Worm (Caenorhabditis elegans) whole organism, late embryonic: ENCODE data around the gene F52E1.2.
"Not testable (repeated sequence)": the region's sequence is repeated elsewhere in the genome, so short reads cannot be mapped to it uniquely, and the experiment has no call there.

Source experiments
- T23F11.4 ChIP-seq: fragments of 200-800 bp; sonication (Bioruptor generic); optimal IDR thresholded peaks from 2 replicates; lab custom pipeline; 2018; ENCODE audit warnings: mild to moderate bottlenecking, missing genetic modification characterization, missing compliant biosample characterization
- Y22D7AL.16 ChIP-seq: sonication (generic microtip); optimal IDR thresholded peaks from 2 replicates; lab custom pipeline; 2016; ENCODE audit warnings: missing genetic modification characterization, missing compliant biosample characterization
- ama-1 ChIP-seq: fragments of 150-350 bp; optimal IDR thresholded peaks from 2 replicates; lab custom pipeline; 2014
- ceh-14 ChIP-seq: sonication (generic microtip); optimal IDR thresholded peaks from 2 replicates; lab custom pipeline; 2016; ENCODE audit warnings: missing genotype, missing genetic modification characterization, missing compliant biosample characterization
- ceh-18 ChIP-seq: sonication (generic microtip); optimal IDR thresholded peaks from 2 replicates; lab custom pipeline; 2016; ENCODE audit warnings: missing genetic modification characterization, missing compliant biosample characterization
- ceh-2 ChIP-seq: sonication (generic microtip); optimal IDR thresholded peaks from 2 replicates; lab custom pipeline; 2016; ENCODE audit warnings: missing genotype, missing genetic modification characterization, missing compliant biosample characterization
- ceh-22 ChIP-seq: sonication (generic microtip); optimal IDR thresholded peaks from 2 replicates; lab custom pipeline; 2017; ENCODE audit warnings: missing biosample characterization, missing genetic modification characterization
- ceh-30 ChIP-seq: fragments of 150-350 bp; optimal IDR thresholded peaks from 2 replicates; lab custom pipeline; 2014; ENCODE audit warnings: missing biosample characterization, missing genetic modification characterization
- ceh-31 ChIP-seq: sonication (generic microtip); optimal IDR thresholded peaks from 2 replicates; lab custom pipeline; 2016; ENCODE audit warnings: missing genetic modification characterization, missing compliant biosample characterization
- ceh-34 ChIP-seq: sonication (generic microtip); optimal IDR thresholded peaks from 2 replicates; lab custom pipeline; 2016; ENCODE audit warnings: mild to moderate bottlenecking, missing genetic modification characterization, missing compliant biosample characterization
- ceh-45 ChIP-seq: fragments of 200-800 bp; sonication (Bioruptor generic); IDR thresholded peaks from 2 replicates; pipeline ENCODE4 v1.3.6; 2022; ENCODE audit warnings: missing genetic modification reagents, missing genetic modification characterization, missing compliant biosample characterization
- ceh-48 ChIP-seq: sonication (generic microtip); optimal IDR thresholded peaks from 2 replicates; lab custom pipeline; 2016; ENCODE audit warnings: missing genetic modification characterization, inconsistent platforms, missing compliant biosample characterization
- che-1 ChIP-seq: sonication (generic microtip); optimal IDR thresholded peaks from 2 replicates; lab custom pipeline; 2016; ENCODE audit warnings: mild to moderate bottlenecking, missing genetic modification characterization, missing compliant biosample characterization
- elt-2 ChIP-seq: sonication (generic microtip); optimal IDR thresholded peaks from 2 replicates; lab custom pipeline; 2016; ENCODE audit warnings: missing genetic modification reagents, missing genetic modification characterization, missing compliant biosample characterization
- elt-4 ChIP-seq: sonication (generic microtip); optimal IDR thresholded peaks from 2 replicates; lab custom pipeline; 2016; ENCODE audit warnings: missing genetic modification characterization, missing compliant biosample characterization
- gmeb-2 ChIP-seq: sonication (generic microtip); optimal IDR thresholded peaks from 2 replicates; lab custom pipeline; 2016; ENCODE audit warnings: missing genetic modification characterization, inconsistent platforms, missing compliant biosample characterization
- hlh-8 ChIP-seq: sonication (generic microtip); optimal IDR thresholded peaks from 2 replicates; lab custom pipeline; 2016; ENCODE audit warnings: missing genotype, missing genetic modification characterization, missing compliant biosample characterization
- nfya-1 ChIP-seq: sonication (generic microtip); optimal IDR thresholded peaks from 2 replicates; lab custom pipeline; 2017; ENCODE audit warnings: missing genetic modification characterization, mild to moderate bottlenecking, missing compliant biosample characterization, antibody characterized with exemption, moderate library complexity
- nhr-11 ChIP-seq: fragments of 150-350 bp; optimal IDR thresholded peaks from 2 replicates; lab custom pipeline; 2014; ENCODE audit warnings: missing biosample characterization, missing genetic modification characterization
- pax-1 ChIP-seq: fragments of 150-350 bp; optimal IDR thresholded peaks from 2 replicates; lab custom pipeline; 2014; ENCODE audit warnings: missing biosample characterization, missing genetic modification characterization
- pha-4 ChIP-seq: fragments of 150-350 bp; optimal IDR thresholded peaks from 2 replicates; lab custom pipeline; 2018; ENCODE audit warnings: missing biosample characterization, missing genetic modification reagents, missing genetic modification characterization
- pros-1 ChIP-seq: fragments of 150-350 bp; optimal IDR thresholded peaks from 2 replicates; lab custom pipeline; 2014; ENCODE audit warnings: missing biosample characterization, missing genetic modification reagents, missing genetic modification characterization
- syd-9 ChIP-seq: sonication (generic microtip); optimal IDR thresholded peaks from 2 replicates; lab custom pipeline; 2016; ENCODE audit warnings: mild to moderate bottlenecking, missing genetic modification characterization, moderate library complexity, missing compliant biosample characterization
- ttx-3 ChIP-seq: sonication (generic microtip); optimal IDR thresholded peaks from 2 replicates; lab custom pipeline; 2016; ENCODE audit warnings: missing genetic modification reagents, missing genetic modification characterization, missing compliant biosample characterization
- unc-3 ChIP-seq, 2 experiments: fragments of 200-800 bp in 1 of 2; sonication (Bioruptor generic) in 1 of 2; sonication (generic microtip) in 1 of 2; conservative IDR thresholded peaks in 1 of 2; optimal IDR thresholded peaks in 1 of 2; 2 replicates each; pipeline versions ENCODE4 v1.3.6 to Lab custom; 2016 to 2022; ENCODE audit warnings: missing compliant biosample characterization in 2 of 2, missing genetic modification characterization in 2 of 2, missing genetic modification reagents in 1 of 2
- unc-42 ChIP-seq: sonication (generic microtip); optimal IDR thresholded peaks from 2 replicates; lab custom pipeline; 2016; ENCODE audit warnings: missing genotype, missing genetic modification characterization, missing compliant biosample characterization
- unc-55 ChIP-seq: sonication (generic microtip); optimal IDR thresholded peaks from 2 replicates; lab custom pipeline; 2017; ENCODE audit warnings: missing biosample characterization, missing genetic modification reagents, missing genetic modification characterization
- zip-5 ChIP-seq: sonication (generic microtip); optimal IDR thresholded peaks from 2 replicates; lab custom pipeline; 2016; ENCODE audit warnings: missing genetic modification characterization, missing compliant biosample characterization
- ztf-16 ChIP-seq: sonication (generic microtip); optimal IDR thresholded peaks from 2 replicates; lab custom pipeline; 2017; ENCODE audit warnings: missing genetic modification characterization, missing compliant biosample characterization

The F52E1.2 gene

DNA sequence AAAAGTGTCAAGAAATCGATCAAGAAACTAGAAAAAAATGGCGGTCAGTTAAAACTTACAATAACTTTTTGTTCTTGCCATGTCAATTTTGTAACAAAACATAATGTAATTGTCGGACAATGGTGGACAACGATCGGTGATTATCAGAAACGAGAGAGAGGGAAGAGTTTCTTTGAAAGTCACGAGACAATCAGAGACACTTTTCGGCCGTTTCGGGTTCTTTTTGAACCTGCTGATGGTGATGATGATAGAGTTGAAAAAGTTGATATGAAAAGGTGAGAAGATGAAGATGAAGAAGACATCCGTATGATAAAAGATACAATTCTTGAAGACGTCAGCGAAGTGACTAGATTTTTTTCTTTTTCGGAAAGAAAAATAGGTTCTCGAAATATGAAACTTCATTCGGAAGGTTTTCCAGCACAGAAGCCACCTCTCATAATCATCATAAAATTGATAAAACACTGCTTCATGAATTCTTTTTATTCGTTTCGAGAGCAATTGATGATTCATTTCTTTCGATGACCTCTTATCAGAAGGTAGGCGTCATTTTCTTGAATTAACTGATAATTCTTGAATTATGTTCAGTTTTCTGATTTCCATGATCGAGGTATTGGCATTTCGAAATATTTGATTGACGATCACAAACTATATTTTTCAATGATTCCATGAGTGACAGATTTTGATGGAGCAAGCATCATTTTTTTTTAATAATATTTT lies 16.5 kb downstream of the F52E1.2 start:
- no peak for TF ChIP-seq pax-1 (tag; lab: Kevin White, UChicago)
- no peak for TF ChIP-seq ceh-45 (GFP tag; lab: Robert Waterston, UW)
- no peak for TF ChIP-seq ceh-18 (tag; lab: Kevin White, UChicago)
- no peak for TF ChIP-seq ceh-14 (tag; lab: Kevin White, UChicago)
- no peak for TF ChIP-seq T23F11.4 (GFP tag; lab: Kevin White, UChicago)
- no peak for TF ChIP-seq ceh-48 (tag; lab: Kevin White, UChicago)
- no peak for TF ChIP-seq ztf-16 (tag; lab: Kevin White, UChicago)
- TF ChIP-seq Y22D7AL.16 (tag; lab: Kevin White, UChicago) = no peak
- TF ChIP-seq ceh-2 = no peak
- TF ChIP-seq syd-9 = no peak
- no peak for TF ChIP-seq nfya-1 (tag; lab: Kevin White, UChicago)
- TF ChIP-seq ttx-3 (tag; lab: Kevin White, UChicago) = no peak
- TF ChIP-seq gmeb-2 (tag; lab: Kevin White, UChicago) = no peak
- TF ChIP-seq hlh-8 = no peak
- TF ChIP-seq nhr-11 (tag; lab: Kevin White, UChicago) = no peak
- TF ChIP-seq pha-4 = no peak

DNA sequence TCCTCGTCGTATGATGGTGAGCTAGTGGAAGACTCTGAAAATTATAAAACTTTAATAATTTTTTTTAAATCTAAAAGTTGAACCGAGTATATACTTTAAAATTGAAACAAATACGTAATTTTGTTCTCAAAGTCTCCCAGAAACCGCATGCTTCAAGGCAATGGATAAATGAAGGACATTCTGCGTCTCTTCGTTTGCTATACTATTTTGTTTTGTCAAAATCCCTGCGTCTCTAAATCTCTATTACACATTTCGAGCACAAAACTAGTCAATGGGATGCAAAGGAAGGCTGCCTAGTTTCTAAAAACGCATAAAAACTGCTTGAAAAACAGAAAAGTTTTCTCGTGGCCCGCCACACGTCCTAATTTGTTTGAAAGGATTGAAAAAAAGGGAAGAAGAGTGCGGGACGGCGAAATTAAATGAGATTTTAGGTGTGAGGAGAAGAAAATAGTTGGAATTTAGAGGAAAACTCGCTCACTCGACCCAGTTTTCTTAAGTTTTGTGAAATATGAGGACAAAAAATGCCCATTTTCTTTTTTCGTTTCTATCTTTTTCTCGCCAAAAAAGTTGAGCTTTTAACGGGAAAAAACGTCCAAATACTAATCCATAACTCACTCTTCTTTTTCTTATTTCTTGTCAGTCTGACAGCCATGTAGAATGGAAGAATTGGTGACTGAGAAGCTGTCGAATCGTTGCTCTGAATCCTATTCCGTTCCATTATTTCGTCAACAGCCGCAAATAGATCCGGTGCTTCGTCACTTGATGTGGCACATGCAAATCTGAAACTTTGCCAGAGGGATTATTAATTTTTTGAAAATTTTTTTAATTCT lies 18.4 kb downstream of the F52E1.2 start:
- TF ChIP-seq unc-42 = peak; percentile 56
- no peak for TF ChIP-seq ceh-45 (GFP tag; lab: Robert Waterston, UW)
- peak; percentile 14 for TF ChIP-seq pros-1 (tag; lab: Kevin White, UChicago)
- TF ChIP-seq unc-55 (GFP tag; lab: Kevin White, UChicago) = peak; percentile 28
- TF ChIP-seq ceh-31 (tag; lab: Kevin White, UChicago) = peak; percentile 21
- no peak for TF ChIP-seq ceh-22 (tag; lab: Kevin White, UChicago)

DNA sequence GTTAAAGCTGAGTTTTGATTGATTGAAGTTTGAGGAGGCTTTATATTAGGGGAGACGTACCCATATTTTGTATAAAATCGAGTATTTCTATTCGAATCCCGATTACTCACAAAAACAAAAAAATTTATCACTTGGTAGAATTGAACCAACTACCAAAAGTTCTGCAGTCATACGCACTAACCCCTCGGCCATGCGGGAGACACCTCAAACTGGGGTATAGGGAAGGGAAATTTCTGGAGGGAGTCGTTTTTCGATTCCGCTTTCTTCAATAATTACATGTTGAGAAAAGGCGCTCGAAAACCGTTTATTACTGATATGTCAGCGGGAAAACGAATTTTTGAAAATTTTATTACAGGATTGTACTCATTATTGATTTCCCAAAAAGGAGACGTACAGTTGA lies 20.9 kb downstream of the F52E1.2 start:
- TF ChIP-seq unc-3 (GFP tag; conservative IDR thresholded peaks at IDR 0.05; lab: Robert Waterston, UW) (peak; percentile 50), ceh-45 (GFP tag; lab: Robert Waterston, UW) (0 out of 2 replicates have a peak, but pooled peaks have one; percentile 18)
- not testable (repeated sequence) for TF ChIP-seq unc-3 (tag; optimal IDR thresholded peaks at IDR 0.05; lab: Kevin White, UChicago)
- TF ChIP-seq, all 69 proteins: peak for 2; not testable (repeated sequence) for 67

DNA sequence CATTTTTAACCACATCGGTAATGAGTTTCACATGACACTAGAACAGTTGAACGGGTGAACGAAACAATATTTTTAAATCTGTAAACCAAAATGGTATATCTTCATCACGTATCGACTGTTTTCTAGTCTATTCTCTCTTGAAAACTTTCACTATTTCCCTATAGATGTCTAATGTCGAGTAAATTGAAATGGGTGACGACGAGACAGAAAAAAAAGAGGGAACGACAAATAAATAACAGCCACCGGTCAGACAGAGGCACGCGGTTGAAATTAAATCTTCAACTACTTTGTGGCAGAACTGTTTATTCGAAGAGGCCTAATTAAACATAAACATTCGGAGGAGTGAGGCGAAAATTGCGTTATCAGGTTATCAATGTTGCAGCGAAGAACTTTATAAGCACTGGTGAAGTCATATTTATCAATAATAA lies 24.0 kb downstream of the F52E1.2 start:
- TF ChIP-seq elt-2 = peak; percentile 31
- TF ChIP-seq ceh-30 (tag; lab: Kevin White, UChicago) = no peak

DNA sequence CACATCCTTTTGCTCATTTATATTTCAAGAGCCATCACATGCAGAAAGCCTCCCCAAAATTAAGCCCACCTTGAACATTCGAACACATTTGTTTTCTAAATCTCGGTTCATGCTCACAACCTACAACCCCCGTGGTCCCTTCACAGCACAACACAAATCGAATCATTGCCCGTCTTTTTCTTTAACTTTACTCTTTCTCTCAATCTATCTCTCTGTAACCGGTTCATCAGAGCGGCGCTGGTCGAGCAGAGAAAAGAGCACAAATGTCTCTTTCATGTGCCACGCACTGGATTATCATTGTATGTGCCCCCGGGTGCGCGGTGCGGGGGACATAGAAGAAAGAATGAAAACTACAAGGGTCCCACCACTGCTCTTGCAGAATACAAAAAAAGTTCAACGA lies 24.9 kb downstream of the F52E1.2 start:
- peak; percentile 79 for TF ChIP-seq unc-42
- TF ChIP-seq pax-1 (tag; lab: Kevin White, UChicago) = no peak
- TF ChIP-seq, all 69 proteins: peak for 1

DNA sequence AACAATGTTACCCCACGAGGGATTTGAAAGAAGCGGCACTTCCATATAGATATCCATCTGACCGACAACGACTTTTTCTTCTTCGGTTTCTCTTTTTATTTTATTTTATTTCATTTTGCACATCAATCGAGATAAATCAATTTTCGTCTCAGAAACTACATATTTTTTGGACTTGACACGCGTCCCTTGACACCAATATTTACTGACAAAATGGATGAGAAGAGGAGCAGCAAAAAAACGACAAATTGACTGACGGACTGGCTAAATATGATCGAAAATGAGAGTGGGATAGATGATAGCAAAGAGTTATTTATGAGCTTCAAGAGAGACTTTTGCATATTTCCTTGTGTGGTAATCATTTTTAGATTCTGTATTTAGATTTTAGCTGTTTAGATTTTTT lies 27.0 kb downstream of the F52E1.2 start:
- TF ChIP-seq elt-4 (tag; lab: Kevin White, UChicago) (no peak), che-1 (tag; lab: Kevin White, UChicago) (no peak), ceh-31 (tag; lab: Kevin White, UChicago) (no peak), T23F11.4 (GFP tag; lab: Kevin White, UChicago) (no peak), ceh-34 (tag; lab: Kevin White, UChicago) (no peak), hlh-8 (no peak), ama-1 (lab: Kevin White, UChicago) (no peak), elt-2 (no peak), unc-55 (GFP tag; lab: Kevin White, UChicago) (no peak), zip-5 (tag; lab: Kevin White, UChicago) (no peak), pros-1 (tag; lab: Kevin White, UChicago) (no peak)
